Worm (Caenorhabditis elegans): ENCODE measurements around the gene alh-9.
A peak's percentile ranks its signal among the peaks of the same experiment; 100 is the strongest.

Gene alh-9

DNA sequence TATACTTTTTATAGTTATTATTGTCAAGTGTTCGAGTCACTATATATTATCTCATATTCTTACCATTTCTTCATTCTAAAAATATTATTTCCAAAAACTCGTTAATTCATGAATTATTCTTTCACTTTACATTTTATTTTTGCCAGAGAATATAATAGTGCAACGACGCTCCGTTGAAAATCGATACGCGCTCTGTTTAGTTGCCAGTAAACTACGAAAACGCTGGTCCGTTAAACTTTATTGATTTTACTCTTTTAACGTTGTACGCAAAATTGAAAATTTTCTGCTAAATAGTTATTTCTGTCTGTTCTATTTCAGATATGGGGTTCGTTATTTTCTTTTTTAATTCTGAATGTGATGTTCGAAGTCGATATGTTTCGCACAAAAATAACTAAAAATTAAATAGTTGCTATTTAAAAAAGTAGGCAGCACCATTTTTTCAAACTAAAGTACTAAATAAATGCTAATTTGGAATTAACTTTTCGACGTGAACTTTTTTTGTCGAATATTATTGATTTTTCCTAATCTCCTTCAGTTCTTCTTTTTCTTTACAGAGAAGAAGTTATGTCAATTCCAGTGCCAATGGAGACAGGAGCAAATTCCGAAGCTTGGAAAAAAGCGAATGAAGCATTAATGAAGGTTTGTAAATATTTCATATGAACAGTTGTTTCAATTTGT, 23.6 kb downstream of the alh-9 start, which contains the start of gene hpo-10:
TSS of gene hpo-10 (plus strand) at position 199 of the 678 bp plus-strand sequence.
- TF ChIP-seq tbx-11 (GFP tag; IDR thresholded peaks at IDR 0.05) (no peak), tra-4 (tag; optimal IDR thresholded peaks at IDR 0.05) (no peak), sea-1 (GFP tag; conservative IDR thresholded peaks at IDR 0.05) (no peak)

DNA sequence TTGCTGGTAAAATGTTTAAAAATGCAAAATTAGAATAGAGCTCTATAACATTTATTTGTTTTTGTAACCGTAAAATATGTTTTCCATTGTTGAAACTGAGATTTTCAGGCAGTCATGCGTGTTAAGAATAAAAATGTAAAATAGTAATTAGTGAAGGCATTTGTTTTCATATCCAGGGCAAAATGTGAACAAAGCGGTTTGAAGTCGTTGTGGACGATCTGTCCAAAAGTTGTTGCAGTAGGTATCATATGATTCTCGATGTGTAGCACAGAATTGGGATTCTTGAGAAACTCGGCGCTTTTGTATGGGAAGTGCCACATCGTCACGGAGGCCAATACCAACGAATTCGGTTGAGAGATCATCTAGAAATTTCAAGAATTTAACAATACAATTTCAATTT, 26.5 kb downstream of the alh-9 start:
- TF ChIP-seq ama-1 (optimal IDR thresholded peaks at IDR 0.05): peak; percentile 14
- no peak for TF ChIP-seq hnd-1 (tag; optimal IDR thresholded peaks at IDR 0.05)
- TF ChIP-seq ceh-13 (GFP tag; optimal IDR thresholded peaks at IDR 0.05): no peak

DNA sequence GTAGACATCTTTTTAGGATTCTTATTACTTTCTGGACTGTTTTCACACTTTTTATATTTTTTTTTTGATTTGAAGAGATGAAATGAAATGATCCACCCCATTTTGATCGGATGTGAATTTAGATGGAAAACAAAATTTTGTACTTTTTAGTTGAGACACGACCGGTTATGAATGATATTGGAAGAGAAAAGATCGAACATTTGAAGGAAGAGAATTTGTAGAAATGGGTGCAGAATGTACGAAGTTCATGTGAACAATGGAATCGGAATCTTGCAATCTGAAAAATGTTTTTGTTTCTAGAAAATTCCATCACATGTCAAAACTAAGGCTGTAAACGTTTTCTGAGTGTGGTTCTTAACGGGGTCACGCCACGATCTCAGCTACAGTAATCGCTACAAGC, 27.0 kb downstream of the alh-9 start, which contains the start of gene F01F1.14:
TSS of gene F01F1.14 (minus strand) at position 101 of the 400 bp plus-strand sequence.
- TF ChIP-seq hmbx-1 (tag; optimal IDR thresholded peaks at IDR 0.05): no peak
- no peak for TF ChIP-seq ama-1 (optimal IDR thresholded peaks at IDR 0.05)
- no peak for TF ChIP-seq ceh-13 (GFP tag; optimal IDR thresholded peaks at IDR 0.05)
- no peak for TF ChIP-seq tra-4 (tag; optimal IDR thresholded peaks at IDR 0.05)
- no peak for TF ChIP-seq ets-7 (tag; optimal IDR thresholded peaks at IDR 0.05)
- TF ChIP-seq tbx-37 (GFP tag; conservative IDR thresholded peaks at IDR 0.05): no peak
- no peak for TF ChIP-seq hmg-4 (GFP tag; optimal IDR thresholded peaks at IDR 0.05)
- TF ChIP-seq hnd-1 (tag; optimal IDR thresholded peaks at IDR 0.05): no peak
- no peak for TF ChIP-seq flt-1 (GFP tag; IDR thresholded peaks at IDR 0.05)
- TF ChIP-seq F13C5.2 (tag; optimal IDR thresholded peaks at IDR 0.05): no peak
- no peak for TF ChIP-seq ceh-36 (tag; optimal IDR thresholded peaks at IDR 0.05)
- no peak for TF ChIP-seq scrt-1 (GFP tag; IDR thresholded peaks at IDR 0.05)
- TF ChIP-seq pes-1 (GFP tag; IDR thresholded peaks at IDR 0.05): no peak
- TF ChIP-seq aly-1 (tag; optimal IDR thresholded peaks at IDR 0.05): no peak
- TF ChIP-seq sea-1 (GFP tag; conservative IDR thresholded peaks at IDR 0.05): no peak

DNA sequence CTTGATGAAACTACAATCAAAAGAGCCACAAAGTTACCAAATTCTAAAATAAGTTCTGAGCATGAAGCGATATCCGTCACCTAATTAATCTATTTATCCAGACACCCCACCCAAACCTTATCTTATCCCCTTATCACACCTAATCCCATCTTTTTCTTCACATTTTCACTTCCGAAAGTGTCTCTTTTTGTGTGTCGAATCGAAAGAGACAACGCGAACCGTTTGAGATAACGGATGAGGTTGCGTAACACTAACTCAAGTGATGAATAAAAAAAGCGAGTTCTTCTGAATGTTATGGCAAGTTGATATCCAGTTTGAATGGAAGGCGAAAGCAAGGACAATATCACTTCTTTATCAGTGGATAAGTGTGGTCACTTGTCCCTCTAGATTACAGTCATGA, 27.7 kb downstream of the alh-9 start:
- TF ChIP-seq tbx-11 (GFP tag; IDR thresholded peaks at IDR 0.05): no peak
- TF ChIP-seq sea-1 (GFP tag; conservative IDR thresholded peaks at IDR 0.05): no peak
- no peak for TF ChIP-seq pes-1 (GFP tag; IDR thresholded peaks at IDR 0.05)
- no peak for TF ChIP-seq tbx-37 (GFP tag; conservative IDR thresholded peaks at IDR 0.05)
- no peak for TF ChIP-seq F13C5.2 (tag; optimal IDR thresholded peaks at IDR 0.05)
- TF ChIP-seq scrt-1 (GFP tag; IDR thresholded peaks at IDR 0.05): no peak
- no peak for TF ChIP-seq hnd-1 (tag; optimal IDR thresholded peaks at IDR 0.05)
- TF ChIP-seq tra-4 (tag; optimal IDR thresholded peaks at IDR 0.05): no peak
- TF ChIP-seq ets-7 (tag; optimal IDR thresholded peaks at IDR 0.05): no peak
- no peak for TF ChIP-seq B0310.2 (tag; optimal IDR thresholded peaks at IDR 0.05)
- TF ChIP-seq ceh-36 (tag; optimal IDR thresholded peaks at IDR 0.05): no peak
- no peak for TF ChIP-seq hmg-4 (GFP tag; optimal IDR thresholded peaks at IDR 0.05)
- no peak for TF ChIP-seq ama-1 (optimal IDR thresholded peaks at IDR 0.05)
- no peak for TF ChIP-seq hmbx-1 (tag; optimal IDR thresholded peaks at IDR 0.05)
- no peak for TF ChIP-seq ceh-13 (GFP tag; optimal IDR thresholded peaks at IDR 0.05)
- TF ChIP-seq aly-1 (tag; optimal IDR thresholded peaks at IDR 0.05): no peak
- no peak for TF ChIP-seq flt-1 (GFP tag; IDR thresholded peaks at IDR 0.05)

DNA sequence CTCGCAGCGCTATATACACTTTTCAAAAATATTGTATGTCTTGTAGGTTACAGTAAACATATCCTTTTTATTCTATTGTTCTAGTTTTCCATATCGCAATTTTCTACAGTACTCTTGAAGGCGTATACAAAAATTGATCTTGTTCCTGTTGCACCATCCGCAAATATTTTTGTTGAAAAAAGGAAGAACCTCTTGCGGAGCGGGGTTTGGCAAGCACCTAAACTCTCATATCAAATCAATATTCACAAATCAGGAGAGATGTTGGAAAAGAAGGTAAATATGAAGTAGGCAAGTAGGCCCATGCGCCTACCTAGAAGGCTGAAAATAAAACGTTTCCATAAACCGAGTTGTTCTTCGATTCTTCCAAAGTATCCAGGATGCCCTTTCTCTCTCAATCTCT, 28.2 kb downstream of the alh-9 start, which contains the start of gene C28H8.5:
TSS of gene C28H8.5 (plus strand) at position 301 of the 400 bp plus-strand sequence.
- TF ChIP-seq ceh-13 (GFP tag; optimal IDR thresholded peaks at IDR 0.05): no peak
- no peak for TF ChIP-seq hmg-4 (GFP tag; optimal IDR thresholded peaks at IDR 0.05)
- no peak for TF ChIP-seq F13C5.2 (tag; optimal IDR thresholded peaks at IDR 0.05)
- TF ChIP-seq ceh-36 (tag; optimal IDR thresholded peaks at IDR 0.05): no peak
- TF ChIP-seq scrt-1 (GFP tag; IDR thresholded peaks at IDR 0.05): no peak
- no peak for TF ChIP-seq sea-1 (GFP tag; conservative IDR thresholded peaks at IDR 0.05)
- no peak for TF ChIP-seq flt-1 (GFP tag; IDR thresholded peaks at IDR 0.05)
- no peak for TF ChIP-seq ets-7 (tag; optimal IDR thresholded peaks at IDR 0.05)
- no peak for TF ChIP-seq aly-1 (tag; optimal IDR thresholded peaks at IDR 0.05)
- no peak for TF ChIP-seq B0310.2 (tag; optimal IDR thresholded peaks at IDR 0.05)
- TF ChIP-seq pes-1 (GFP tag; IDR thresholded peaks at IDR 0.05): no peak
- no peak for TF ChIP-seq tbx-11 (GFP tag; IDR thresholded peaks at IDR 0.05)
- TF ChIP-seq hnd-1 (tag; optimal IDR thresholded peaks at IDR 0.05): no peak
- no peak for TF ChIP-seq ama-1 (optimal IDR thresholded peaks at IDR 0.05)
- no peak for TF ChIP-seq tbx-37 (GFP tag; conservative IDR thresholded peaks at IDR 0.05)
- TF ChIP-seq tra-4 (tag; optimal IDR thresholded peaks at IDR 0.05): no peak
- TF ChIP-seq hmbx-1 (tag; optimal IDR thresholded peaks at IDR 0.05): no peak

DNA sequence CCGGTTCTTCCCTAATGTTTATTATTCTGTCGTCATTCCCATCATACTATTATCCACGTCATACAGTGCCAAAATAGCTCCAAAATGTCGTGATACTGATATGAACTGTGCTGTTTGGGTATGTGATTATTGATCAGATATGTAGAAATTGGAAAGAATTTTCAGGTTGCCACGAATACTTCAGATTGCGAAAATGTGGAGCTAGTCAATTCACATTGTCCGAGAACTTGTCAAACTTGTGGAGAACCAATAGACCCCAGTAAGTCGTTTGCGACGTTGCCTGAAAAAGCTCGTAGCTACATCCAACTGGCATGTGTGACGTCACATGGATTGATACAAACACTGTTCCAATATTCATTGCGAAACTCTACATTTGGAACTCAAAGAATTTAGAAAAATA, 28.6 kb downstream of the alh-9 start:
- TF ChIP-seq tbx-11 (GFP tag; IDR thresholded peaks at IDR 0.05) (no peak), aly-1 (tag; optimal IDR thresholded peaks at IDR 0.05) (no peak), hmg-4 (GFP tag; optimal IDR thresholded peaks at IDR 0.05) (no peak), flt-1 (GFP tag; IDR thresholded peaks at IDR 0.05) (no peak), pes-1 (GFP tag; IDR thresholded peaks at IDR 0.05) (no peak), tbx-37 (GFP tag; conservative IDR thresholded peaks at IDR 0.05) (no peak), ets-7 (tag; optimal IDR thresholded peaks at IDR 0.05) (no peak), F13C5.2 (tag; optimal IDR thresholded peaks at IDR 0.05) (no peak), tra-4 (tag; optimal IDR thresholded peaks at IDR 0.05) (no peak), hnd-1 (tag; optimal IDR thresholded peaks at IDR 0.05) (no peak), sea-1 (GFP tag; conservative IDR thresholded peaks at IDR 0.05) (no peak)

DNA sequence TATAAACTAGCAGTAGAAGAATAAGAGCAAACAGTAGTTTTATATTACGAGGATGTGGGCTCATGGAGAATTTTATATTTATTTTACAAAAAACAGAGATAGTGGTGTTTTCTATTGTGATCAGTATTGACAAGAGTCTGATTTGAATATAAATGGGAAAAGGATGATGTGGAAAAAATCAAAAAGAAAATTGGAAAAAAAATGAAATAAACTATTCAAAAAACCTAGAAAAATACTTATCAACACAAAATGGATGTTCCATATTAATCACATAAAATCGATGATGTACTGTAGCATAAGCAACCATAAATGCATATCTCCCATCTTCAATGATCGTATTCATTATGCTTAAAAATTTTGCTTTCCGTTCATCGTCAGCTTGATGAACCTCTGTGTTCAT, 31.1 kb downstream of the alh-9 start, which contains the start of gene C28H8.7:
TSS of gene C28H8.7 (minus strand) at position 101 of the 400 bp plus-strand sequence.
- no peak for TF ChIP-seq pes-1 (GFP tag; IDR thresholded peaks at IDR 0.05)
- no peak for TF ChIP-seq ceh-13 (GFP tag; optimal IDR thresholded peaks at IDR 0.05)
- TF ChIP-seq ama-1 (optimal IDR thresholded peaks at IDR 0.05): no peak
- TF ChIP-seq hmbx-1 (tag; optimal IDR thresholded peaks at IDR 0.05): no peak
- TF ChIP-seq hnd-1 (tag; optimal IDR thresholded peaks at IDR 0.05): no peak
- TF ChIP-seq hmg-4 (GFP tag; optimal IDR thresholded peaks at IDR 0.05): no peak

DNA sequence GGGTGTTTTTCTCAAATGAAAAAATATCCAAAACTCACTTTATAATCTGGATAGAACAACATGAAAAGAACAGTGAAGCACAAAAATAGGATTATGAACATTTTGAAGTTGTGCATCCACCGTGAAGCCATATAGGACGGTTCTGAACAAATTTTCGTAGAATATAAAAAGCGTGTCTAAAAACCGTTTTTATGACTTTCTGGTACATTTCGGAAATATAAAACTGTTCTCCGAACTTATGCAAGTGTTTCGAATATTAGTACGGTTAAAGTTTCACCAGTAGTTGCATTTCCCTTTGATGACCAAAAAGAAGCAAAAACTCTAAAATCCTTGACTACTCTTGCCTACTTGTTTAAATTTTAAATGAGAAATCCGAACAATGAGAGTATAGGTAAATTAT, 32.9 kb downstream of the alh-9 start, which contains the start of gene C28H8.8:
TSS of gene C28H8.8 (minus strand) at position 101 of the 400 bp plus-strand sequence.
- TF ChIP-seq ama-1 (optimal IDR thresholded peaks at IDR 0.05) (no peak), hmg-4 (GFP tag; optimal IDR thresholded peaks at IDR 0.05) (no peak), scrt-1 (GFP tag; IDR thresholded peaks at IDR 0.05) (no peak), hmbx-1 (tag; optimal IDR thresholded peaks at IDR 0.05) (no peak), pes-1 (GFP tag; IDR thresholded peaks at IDR 0.05) (no peak), hnd-1 (tag; optimal IDR thresholded peaks at IDR 0.05) (no peak), ceh-36 (tag; optimal IDR thresholded peaks at IDR 0.05) (no peak), aly-1 (tag; optimal IDR thresholded peaks at IDR 0.05) (no peak), B0310.2 (tag; optimal IDR thresholded peaks at IDR 0.05) (no peak), F13C5.2 (tag; optimal IDR thresholded peaks at IDR 0.05) (no peak), tbx-11 (GFP tag; IDR thresholded peaks at IDR 0.05) (no peak), tbx-37 (GFP tag; conservative IDR thresholded peaks at IDR 0.05) (no peak), flt-1 (GFP tag; IDR thresholded peaks at IDR 0.05) (no peak), ceh-13 (GFP tag; optimal IDR thresholded peaks at IDR 0.05) (no peak), ets-7 (tag; optimal IDR thresholded peaks at IDR 0.05) (no peak)

Data from whole organism, early embryonic.